Fruit fly (Drosophila melanogaster) whole organism, embryonic: ENCODE data around the gene CG8814.

Experiments
- BtbVII ChIP-seq: fragments of 200-800 bp; sonication (Bioruptor generic); optimal IDR thresholded peaks from 3 replicates; lab custom pipeline; 2017; ENCODE audit warnings: missing biosample characterization, mild to moderate bottlenecking, missing genetic modification characterization
- CG10209 ChIP-seq: fragments of 200-800 bp; sonication (Bioruptor generic); optimal IDR thresholded peaks from 3 replicates; lab custom pipeline; 2017; ENCODE audit warnings: missing biosample characterization, mild to moderate bottlenecking, missing genetic modification characterization, missing genetic modification reagents
- CG10321 ChIP-seq: fragments of 200-800 bp; sonication (Bioruptor generic); IDR thresholded peaks from 2 replicates; pipeline ENCODE4 v1.3.6; 2022; ENCODE audit warnings: missing biosample characterization, missing genetic modification characterization
- CG11560 ChIP-seq: fragments of 200-800 bp; sonication (Bioruptor generic); IDR thresholded peaks from 3 replicates; pipeline ENCODE4 v1.3.6; 2022; ENCODE audit warnings: missing biosample characterization, missing genetic modification characterization
- CG13287 ChIP-seq: fragments of 200-800 bp; sonication (Bioruptor generic); IDR thresholded peaks from 2 replicates; pipeline ENCODE4 v1.3.6; 2022; ENCODE audit warnings: missing biosample characterization, missing genetic modification characterization; ENCODE audit not compliant: partially characterized antibody
- CG15601 ChIP-seq: fragments of 200-800 bp; sonication (Bioruptor generic); optimal IDR thresholded peaks from 3 replicates; lab custom pipeline; 2019; ENCODE audit warnings: missing biosample characterization, mild to moderate bottlenecking, missing genetic modification characterization, moderate library complexity
- CG16813 ChIP-seq: fragments of 200-800 bp; sonication (Bioruptor generic); IDR thresholded peaks from 3 replicates; pipeline ENCODE4 v1.3.6; 2022; ENCODE audit warnings: missing biosample characterization, missing genetic modification characterization; ENCODE audit not compliant: partially characterized antibody
- CG1832 ChIP-seq: fragments of 200-800 bp; sonication (Bioruptor generic); optimal IDR thresholded peaks from 2 replicates; lab custom pipeline; 2017; ENCODE audit warnings: missing biosample characterization, mild to moderate bottlenecking, missing genetic modification characterization, inconsistent platforms
- CG18476 ChIP-seq: fragments of 200-800 bp; sonication (Bioruptor generic); optimal IDR thresholded peaks from 2 replicates; lab custom pipeline; 2016; ENCODE audit warnings: missing biosample characterization, mild to moderate bottlenecking, missing genetic modification characterization
- CG2199 ChIP-seq: fragments of 200-800 bp; sonication (Bioruptor generic); IDR thresholded peaks from 3 replicates; pipeline ENCODE4 v1.3.6; 2022; ENCODE audit warnings: missing biosample characterization, missing genetic modification characterization
- CG2678 ChIP-seq: fragments of 200-800 bp; sonication (Bioruptor generic); optimal IDR thresholded peaks from 3 replicates; lab custom pipeline; 2019; ENCODE audit warnings: missing biosample characterization, mild to moderate bottlenecking, missing genetic modification characterization, moderate library complexity
- CG4328 ChIP-seq: fragments of 200-800 bp; sonication (Bioruptor generic); optimal IDR thresholded peaks from 3 replicates; lab custom pipeline; 2017; ENCODE audit warnings: missing biosample characterization, missing genetic modification reagents, missing genetic modification characterization
- CG4820 ChIP-seq: fragments of 200-800 bp; sonication (Bioruptor generic); optimal IDR thresholded peaks from 3 replicates; lab custom pipeline; 2016; ENCODE audit warnings: missing biosample characterization, missing genetic modification characterization
- CG5180 ChIP-seq: fragments of 200-800 bp; sonication (Bioruptor generic); optimal IDR thresholded peaks from 3 replicates; lab custom pipeline; 2017; ENCODE audit warnings: missing biosample characterization, missing genetic modification characterization, mild to moderate bottlenecking, moderate library complexity, missing genetic modification reagents
- CG7556 ChIP-seq: fragments of 200-800 bp; sonication (Bioruptor generic); optimal IDR thresholded peaks from 2 replicates; lab custom pipeline; 2017; ENCODE audit warnings: missing biosample characterization, mild to moderate bottlenecking, missing genetic modification characterization
- CG8290 ChIP-seq, 3 experiments: fragments of 200-800 bp; sonication (Bioruptor generic); optimal IDR thresholded peaks; 2 replicates each; lab custom pipeline; 2016 to 2019; ENCODE audit warnings: missing biosample characterization in 3 of 3, missing genetic modification characterization in 3 of 3, mild to moderate bottlenecking in 2 of 3, moderate library complexity in 1 of 3
- Deaf1 ChIP-seq: fragments of 200-800 bp; optimal IDR thresholded peaks from 3 replicates; lab custom pipeline; 2019; ENCODE audit warnings: missing biosample characterization, mild to moderate bottlenecking, missing genetic modification characterization, moderate library complexity
- E2f1 ChIP-seq: fragments of 200-800 bp; sonication (Bioruptor generic); IDR thresholded peaks from 2 replicates; pipeline ENCODE4 v1.3.6; 2022; ENCODE audit warnings: missing biosample characterization, missing genetic modification characterization
- Fer1 ChIP-seq: fragments of 200-800 bp; sonication (Bioruptor generic); optimal IDR thresholded peaks from 2 replicates; lab custom pipeline; 2017; ENCODE audit warnings: missing biosample characterization, mild to moderate bottlenecking, missing genetic modification characterization
- Hey ChIP-seq: fragments of 200-800 bp; sonication (Bioruptor generic); optimal IDR thresholded peaks from 3 replicates; lab custom pipeline; 2018; ENCODE audit warnings: missing biosample characterization, mild to moderate bottlenecking, missing genetic modification characterization
- Lim3 ChIP-seq: fragments of 200-800 bp; sonication (Bioruptor generic); IDR thresholded peaks from 2 replicates; pipeline ENCODE4 v1.3.6; 2022; ENCODE audit warnings: missing biosample characterization, missing genetic modification characterization
- Med ChIP-seq: fragments of 200-800 bp; sonication (Bioruptor generic); peaks from one replicate; lab custom pipeline; 2016; ENCODE audit warnings: missing biosample characterization, missing genetic modification characterization, mild to moderate bottlenecking, inconsistent platforms, moderate library complexity
- PHDP ChIP-seq: fragments of 200-800 bp; sonication (Bioruptor generic); optimal IDR thresholded peaks from 3 replicates; lab custom pipeline; 2018; ENCODE audit warnings: missing biosample characterization, mild to moderate bottlenecking, missing genetic modification characterization, moderate library complexity
- Six4 ChIP-seq: fragments of 200-800 bp; sonication (Bioruptor generic); optimal IDR thresholded peaks from 2 replicates; lab custom pipeline; 2016; ENCODE audit warnings: missing biosample characterization, missing genetic modification characterization
- Tbp ChIP-seq: fragments of >200 bp; optimal IDR thresholded peaks from 2 replicates; lab custom pipeline; 2018; ENCODE audit warnings: missing biosample characterization, missing genetic modification characterization
- abd-A ChIP-seq: fragments of 200-800 bp; sonication (Bioruptor generic); optimal IDR thresholded peaks from 3 replicates; lab custom pipeline; 2019; ENCODE audit warnings: missing biosample characterization, mild to moderate bottlenecking, missing genetic modification characterization, moderate library complexity
- al ChIP-seq: fragments of 200-800 bp; sonication (Bioruptor generic); IDR thresholded peaks from 2 replicates; pipeline ENCODE4 v1.3.6; 2022; ENCODE audit warnings: missing biosample characterization, missing genetic modification characterization
- bbx ChIP-seq: fragments of 200-800 bp; sonication (Bioruptor generic); IDR thresholded peaks from 2 replicates; pipeline ENCODE4 v1.3.6; 2022; ENCODE audit warnings: missing biosample characterization, missing genetic modification characterization; ENCODE audit not compliant: partially characterized antibody
- btn ChIP-seq: fragments of 200-800 bp; sonication (Bioruptor generic); optimal IDR thresholded peaks from 2 replicates; lab custom pipeline; 2016; ENCODE audit warnings: missing biosample characterization, missing genetic modification characterization
- cad ChIP-seq: fragments of >200 bp; optimal IDR thresholded peaks from 2 replicates; lab custom pipeline; 2017; ENCODE audit warnings: missing biosample characterization, missing genetic modification characterization
- ci ChIP-seq: fragments of 200-800 bp; sonication (Bioruptor generic); IDR thresholded peaks from 3 replicates; pipeline ENCODE4 v1.3.6; 2022; ENCODE audit warnings: missing biosample characterization, missing genetic modification characterization
- cwo ChIP-seq: fragments of 200-800 bp; sonication (Bioruptor generic); optimal IDR thresholded peaks from 3 replicates; lab custom pipeline; 2017; ENCODE audit warnings: missing biosample characterization, missing genetic modification characterization, mild to moderate bottlenecking, moderate library complexity, missing genetic modification reagents
- eve ChIP-seq, 2 experiments: fragments of >200 bp; optimal IDR thresholded peaks; 2 replicates each; lab custom pipeline; 2017; ENCODE audit warnings: missing biosample characterization in 2 of 2, missing genetic modification characterization in 2 of 2
- fd64A ChIP-seq: fragments of 200-800 bp; sonication (Bioruptor generic); optimal IDR thresholded peaks from 3 replicates; lab custom pipeline; 2018; ENCODE audit warnings: missing biosample characterization, mild to moderate bottlenecking, missing genetic modification characterization
- kni ChIP-seq: fragments of 200-800 bp; sonication (Bioruptor generic); optimal IDR thresholded peaks from 3 replicates; lab custom pipeline; 2017; ENCODE audit warnings: mild to moderate bottlenecking, missing biosample characterization, missing genetic modification reagents, missing genetic modification characterization
- nerfin-1 ChIP-seq: fragments of 200-800 bp; sonication (Bioruptor generic); optimal IDR thresholded peaks from 3 replicates; lab custom pipeline; 2019; ENCODE audit warnings: missing biosample characterization, mild to moderate bottlenecking, missing genetic modification characterization, moderate library complexity
- odd ChIP-seq: fragments of 200-800 bp; sonication (Bioruptor generic); optimal IDR thresholded peaks from 2 replicates; lab custom pipeline; 2017; ENCODE audit warnings: missing biosample characterization, mild to moderate bottlenecking, missing genetic modification characterization
- onecut ChIP-seq: fragments of 200-800 bp; sonication (Bioruptor generic); IDR thresholded peaks from 2 replicates; pipeline ENCODE4 v1.3.6; 2022; ENCODE audit warnings: missing biosample characterization, missing genetic modification characterization
- pros ChIP-seq: fragments of 200-800 bp; sonication (Bioruptor generic); optimal IDR thresholded peaks from 3 replicates; lab custom pipeline; 2019; ENCODE audit warnings: missing biosample characterization, mild to moderate bottlenecking, missing genetic modification characterization, moderate library complexity
- sd ChIP-seq: fragments of 200-800 bp; sonication (Bioruptor generic); optimal IDR thresholded peaks from 3 replicates; lab custom pipeline; 2018; ENCODE audit warnings: missing biosample characterization, mild to moderate bottlenecking, missing genetic modification characterization, moderate library complexity
- sens ChIP-seq: fragments of 200-800 bp; sonication (Bioruptor generic); peaks from one replicate; lab custom pipeline; 2016; ENCODE audit warnings: missing biosample characterization, missing genetic modification characterization
- seq ChIP-seq: fragments of 200-800 bp; sonication (Bioruptor generic); IDR thresholded peaks from 2 replicates; pipeline ENCODE4 v1.3.6; 2022; ENCODE audit warnings: missing biosample characterization, missing genetic modification characterization
- ssp ChIP-seq: fragments of 200-800 bp; sonication (Bioruptor generic); IDR thresholded peaks from 2 replicates; pipeline ENCODE4 v1.3.6; 2022; ENCODE audit warnings: missing biosample characterization, missing genetic modification characterization
- stwl ChIP-seq: fragments of 200-800 bp; sonication (Bioruptor generic); optimal IDR thresholded peaks from 3 replicates; lab custom pipeline; 2018; ENCODE audit warnings: missing biosample characterization, mild to moderate bottlenecking, missing genetic modification characterization, moderate library complexity
- tll ChIP-seq, 2 experiments: fragments of 200-800 bp in 1 of 2; fragments of >200 bp in 1 of 2; sonication (Bioruptor generic) in 1 of 2; optimal IDR thresholded peaks; 2 replicates each; lab custom pipeline; 2017 to 2019; ENCODE audit warnings: missing biosample characterization in 2 of 2, missing genetic modification characterization in 2 of 2, mild to moderate bottlenecking in 1 of 2, moderate library complexity in 1 of 2
- wek ChIP-seq: fragments of 200-800 bp; sonication (Bioruptor generic); optimal IDR thresholded peaks from 3 replicates; lab custom pipeline; 2018; ENCODE audit warnings: missing biosample characterization, mild to moderate bottlenecking, missing genetic modification characterization, moderate library complexity
- zf30C ChIP-seq: fragments of 200-800 bp; sonication (Bioruptor generic); optimal IDR thresholded peaks from 3 replicates; lab custom pipeline; 2018; ENCODE audit warnings: missing biosample characterization, mild to moderate bottlenecking, missing genetic modification characterization

Gene CG8814

dm6 chr2L:2897710-2898109 is 23.0 kb downstream of the CG8814 start:
- TF ChIP-seq CG15601 (tag; lab: Kevin White, UChicago) (peak; percentile 3), CG2678 (tag; lab: Kevin White, UChicago) (no peak), E2f1 (GFP tag; lab: Robert Waterston, UW) (no peak), eve (GFP tag; optimal IDR thresholded peaks at IDR 0.05; lab: Kevin White, UChicago) (peak in 1 of 2 experiments; percentile 69), wek (GFP tag; lab: Kevin White, UChicago) (peak; percentile 13), sens (GFP tag; lab: Kevin White, UChicago) (peak; percentile 74), onecut (GFP tag; lab: Robert Waterston, UW) (peak; percentile 2; the same call in 1 of the 2 replicates), fd64A (GFP tag; lab: Kevin White, UChicago) (peak; percentile 83), stwl (tag; lab: Kevin White, UChicago) (peak; percentile 35), Fer1 (GFP tag; lab: Kevin White, UChicago) (no peak)

- peak; percentile 53 for TF ChIP-seq Med (GFP tag; lab: Kevin White, UChicago)
- no peak for TF ChIP-seq cwo (GFP tag; lab: Kevin White, UChicago)
- 0 out of 3 replicates have a peak, but pooled peaks have one; percentile 23 for TF ChIP-seq ci
- peak; percentile 4 for TF ChIP-seq kni (GFP tag; lab: Kevin White, UChicago)
- TF ChIP-seq CG7556: no peak
- TF ChIP-seq odd: no peak
- no peak for TF ChIP-seq Hey (tag; lab: Kevin White, UChicago)
- no peak for TF ChIP-seq CG11560 (tag; lab: Robert Waterston, UW)
- TF ChIP-seq Tbp (GFP tag; lab: Kevin White, UChicago): no peak
- TF ChIP-seq CG10209: peak; percentile 57
- no peak for TF ChIP-seq cad
- TF ChIP-seq abd-A (tag; lab: Kevin White, UChicago): peak; percentile 32
- TF ChIP-seq tll (GFP tag; optimal IDR thresholded peaks at IDR 0.05; lab: Kevin White, UChicago): no peak
- TF ChIP-seq bbx (GFP tag; lab: Robert Waterston, UW): 0 out of 2 replicates have a peak, but pooled peaks have one; percentile 15
- no peak for TF ChIP-seq CG18476 (GFP tag; lab: Kevin White, UChicago)
- TF ChIP-seq ssp: no peak
- TF ChIP-seq CG16813 (GFP tag; lab: Robert Waterston, UW): 0 out of 3 replicates have a peak, but pooled peaks have one; percentile 12
- TF ChIP-seq CG1832 (GFP tag; lab: Kevin White, UChicago): peak; percentile 66
- no peak for TF ChIP-seq CG4820 (GFP tag; lab: Kevin White, UChicago)
- peak; percentile 25 for TF ChIP-seq pros (GFP tag; lab: Kevin White, UChicago)
- TF ChIP-seq CG8290 (GFP tag; optimal IDR thresholded peaks at IDR 0.05; lab: Kevin White, UChicago): no peak
- peak in 1 of 2 experiments; percentile 26 for TF ChIP-seq CG8290 (tag; optimal IDR thresholded peaks at IDR 0.05; lab: Kevin White, UChicago)
- no peak for TF ChIP-seq zf30C
- no peak for TF ChIP-seq al (GFP tag; lab: Robert Waterston, UW)
- peak; percentile 31 for TF ChIP-seq Deaf1
- TF ChIP-seq seq (GFP tag; lab: Robert Waterston, UW): 0 out of 2 replicates have a peak, but pooled peaks have one; percentile 38
- no peak for TF ChIP-seq CG4328 (GFP tag; lab: Kevin White, UChicago)
- peak; percentile 79 for TF ChIP-seq CG5180
- TF ChIP-seq CG10321 (GFP tag; lab: Robert Waterston, UW): peak; percentile 62; the same call in 1 of the 2 replicates
- no peak for TF ChIP-seq PHDP (tag; lab: Kevin White, UChicago)
- no peak for TF ChIP-seq btn (GFP tag; lab: Kevin White, UChicago)
- TF ChIP-seq nerfin-1 (tag; lab: Kevin White, UChicago): peak; percentile 58
- no peak for TF ChIP-seq BtbVII (GFP tag; lab: Kevin White, UChicago)
- TF ChIP-seq sd (tag; lab: Kevin White, UChicago): peak; percentile 20
- TF ChIP-seq CG2199 (GFP tag; lab: Robert Waterston, UW): 0 out of 3 replicates have a peak, but pooled peaks have one; percentile 19
- TF ChIP-seq Lim3 (GFP tag; lab: Robert Waterston, UW): no peak
- no peak for TF ChIP-seq CG13287 (GFP tag; lab: Robert Waterston, UW)
- TF ChIP-seq Six4 (GFP tag; lab: Kevin White, UChicago): no peak
These were observed 23.6 kb downstream of the CG8814 start for dm6 chr2L:2898247-2898646.
